Fruit fly (Drosophila melanogaster) whole organism, embryonic: ENCODE measurements around the gene Fdh.
A peak's percentile ranks its signal among the peaks of the same experiment; 100 is the strongest.

Experiments
- Adf1 ChIP-seq: fragments of 200-800 bp; sonication (Bioruptor generic); IDR thresholded peaks from 2 replicates; pipeline ENCODE4 v1.3.6; 2022; ENCODE audit warnings: missing biosample characterization, missing genetic modification characterization
- Asciz ChIP-seq: fragments of 200-800 bp; sonication (Bioruptor generic); optimal IDR thresholded peaks from 2 replicates; lab custom pipeline; 2017; ENCODE audit warnings: missing biosample characterization, mild to moderate bottlenecking, missing genetic modification characterization, missing genetic modification reagents
- Bteb2 ChIP-seq: fragments of 200-800 bp; sonication (Bioruptor generic); optimal IDR thresholded peaks from 2 replicates; lab custom pipeline; 2016; ENCODE audit warnings: missing biosample characterization, missing genetic modification characterization
- CG10543 ChIP-seq: fragments of 200-800 bp; sonication (Bioruptor generic); optimal IDR thresholded peaks from 3 replicates; lab custom pipeline; 2017; ENCODE audit warnings: missing biosample characterization, mild to moderate bottlenecking, missing genetic modification characterization, moderate library complexity
- CG12104 ChIP-seq: fragments of 200-800 bp; sonication (Bioruptor generic); optimal IDR thresholded peaks from 3 replicates; lab custom pipeline; 2016; ENCODE audit warnings: missing biosample characterization, missing genetic modification characterization
- CG12155 ChIP-seq: fragments of 200-800 bp; sonication (Bioruptor generic); optimal IDR thresholded peaks from 3 replicates; lab custom pipeline; 2016; ENCODE audit warnings: missing biosample characterization, missing genetic modification characterization
- CG13775 ChIP-seq: fragments of 200-800 bp; sonication (Bioruptor generic); optimal IDR thresholded peaks from 3 replicates; lab custom pipeline; 2017; ENCODE audit warnings: missing biosample characterization, mild to moderate bottlenecking, missing genetic modification characterization
- CG15479 ChIP-seq: fragments of 200-800 bp; sonication (Bioruptor generic); optimal IDR thresholded peaks from 3 replicates; lab custom pipeline; 2019; ENCODE audit warnings: missing biosample characterization, mild to moderate bottlenecking, missing genetic modification characterization, moderate library complexity
- CG1603 ChIP-seq: fragments of 200-800 bp; sonication (Bioruptor generic); optimal IDR thresholded peaks from 2 replicates; lab custom pipeline; 2019; ENCODE audit warnings: missing biosample characterization, mild to moderate bottlenecking, missing genetic modification characterization, moderate library complexity
- CG18599 ChIP-seq: fragments of 200-800 bp; sonication (Bioruptor generic); optimal IDR thresholded peaks from 3 replicates; lab custom pipeline; 2017; ENCODE audit warnings: missing biosample characterization, missing genetic modification characterization, mild to moderate bottlenecking, moderate library complexity, missing genetic modification reagents
- CG2712 ChIP-seq: fragments of 200-800 bp; optimal IDR thresholded peaks from 3 replicates; lab custom pipeline; 2019; ENCODE audit warnings: missing biosample characterization, mild to moderate bottlenecking, missing genetic modification characterization, moderate library complexity
- CG32767 ChIP-seq: fragments of 200-800 bp; sonication (Bioruptor generic); IDR thresholded peaks from 2 replicates; pipeline ENCODE4 v1.3.6; 2022; ENCODE audit warnings: missing biosample characterization, missing genetic modification characterization
- CG32772 ChIP-seq: fragments of 200-800 bp; sonication (Bioruptor generic); IDR thresholded peaks from 2 replicates; pipeline ENCODE4 v1.3.6; 2022; ENCODE audit warnings: missing biosample characterization, missing genetic modification characterization
- CG34422 ChIP-seq: fragments of 200-800 bp; sonication (Bioruptor generic); IDR thresholded peaks from 3 replicates; pipeline ENCODE4 v1.3.6; 2022; ENCODE audit warnings: missing biosample characterization, missing genetic modification characterization
- CG3847 ChIP-seq: fragments of 200-800 bp; sonication (Bioruptor generic); IDR thresholded peaks from 2 replicates; pipeline ENCODE4 v1.3.6; 2022; ENCODE audit warnings: missing biosample characterization, missing genetic modification characterization
- CG43689 ChIP-seq: fragments of 200-800 bp; sonication (Bioruptor generic); IDR thresholded peaks from 2 replicates; pipeline ENCODE4 v1.3.6; 2022; ENCODE audit warnings: missing biosample characterization, missing genetic modification characterization
- CG4854 ChIP-seq: fragments of 200-800 bp; sonication (Bioruptor generic); optimal IDR thresholded peaks from 2 replicates; lab custom pipeline; 2016; ENCODE audit warnings: missing biosample characterization, missing genetic modification characterization, inconsistent platforms
- HmgZ ChIP-seq: fragments of 200-800 bp; sonication (Bioruptor generic); optimal IDR thresholded peaks from 2 replicates; lab custom pipeline; 2018; ENCODE audit warnings: missing biosample characterization, mild to moderate bottlenecking, missing genetic modification characterization
- Hmr ChIP-seq: fragments of 200-800 bp; sonication (Bioruptor generic); optimal IDR thresholded peaks from 3 replicates; lab custom pipeline; 2017; ENCODE audit warnings: mild to moderate bottlenecking, missing biosample characterization, missing genetic modification reagents, missing genetic modification characterization
- Hmx ChIP-seq: fragments of 200-800 bp; sonication (Bioruptor generic); optimal IDR thresholded peaks from 2 replicates; lab custom pipeline; 2016; ENCODE audit warnings: missing biosample characterization, missing genetic modification characterization
- Jarid2 ChIP-seq: fragments of 200-800 bp; sonication (Bioruptor generic); optimal IDR thresholded peaks from 3 replicates; lab custom pipeline; 2017; ENCODE audit warnings: mild to moderate bottlenecking, missing biosample characterization, missing genetic modification reagents, missing genetic modification characterization
- Meics ChIP-seq: fragments of 200-800 bp; sonication (Bioruptor generic); optimal IDR thresholded peaks from 2 replicates; lab custom pipeline; 2017; ENCODE audit warnings: missing biosample characterization, mild to moderate bottlenecking, missing genetic modification characterization
- Neu2 ChIP-seq: fragments of 200-800 bp; sonication (Bioruptor generic); optimal IDR thresholded peaks from 3 replicates; lab custom pipeline; 2016; ENCODE audit warnings: missing biosample characterization, missing genetic modification characterization, borderline replicate concordance
- Nf-YB ChIP-seq: fragments of 200-800 bp; sonication (Bioruptor generic); optimal IDR thresholded peaks from 3 replicates; lab custom pipeline; 2019; ENCODE audit warnings: missing biosample characterization, mild to moderate bottlenecking, missing genetic modification characterization, moderate library complexity
- NfI ChIP-seq: fragments of 200-800 bp; sonication (Bioruptor generic); optimal IDR thresholded peaks from 3 replicates; lab custom pipeline; 2018; ENCODE audit warnings: missing biosample characterization, mild to moderate bottlenecking, missing genetic modification characterization, moderate library complexity
- Optix ChIP-seq: fragments of 200-800 bp; sonication (Bioruptor generic); IDR thresholded peaks from 3 replicates; pipeline ENCODE4 v1.3.6; 2022; ENCODE audit warnings: missing biosample characterization, missing genetic modification characterization
- Vsx1 ChIP-seq: fragments of 200-800 bp; sonication (Bioruptor generic); optimal IDR thresholded peaks from 2 replicates; lab custom pipeline; 2017; ENCODE audit warnings: missing biosample characterization, mild to moderate bottlenecking, missing genetic modification characterization, missing genetic modification reagents
- Xbp1 ChIP-seq: fragments of 200-800 bp; sonication (Bioruptor generic); optimal IDR thresholded peaks from 3 replicates; lab custom pipeline; 2016; ENCODE audit warnings: missing biosample characterization, mild to moderate bottlenecking, missing genetic modification characterization
- ab ChIP-seq: fragments of 200-800 bp; sonication (Bioruptor generic); optimal IDR thresholded peaks from 2 replicates; lab custom pipeline; 2016; ENCODE audit warnings: missing biosample characterization, missing genetic modification characterization
- ac ChIP-seq: fragments of 200-800 bp; sonication (Bioruptor generic); optimal IDR thresholded peaks from 3 replicates; lab custom pipeline; 2017; ENCODE audit warnings: missing biosample characterization, mild to moderate bottlenecking, missing genetic modification characterization
- caup ChIP-seq: fragments of 200-800 bp; sonication (Bioruptor generic); optimal IDR thresholded peaks from 3 replicates; lab custom pipeline; 2017; ENCODE audit warnings: missing biosample characterization, mild to moderate bottlenecking, missing genetic modification characterization, moderate library complexity; ENCODE audit not compliant: severe bottlenecking
- chif ChIP-seq, 2 experiments: fragments of 200-800 bp; sonication (Bioruptor generic); optimal IDR thresholded peaks; 3 replicates each; lab custom pipeline; 2016; ENCODE audit warnings: missing biosample characterization in 2 of 2, missing genetic modification characterization in 2 of 2
- chn ChIP-seq: fragments of 200-800 bp; sonication (Bioruptor generic); optimal IDR thresholded peaks from 2 replicates; lab custom pipeline; 2016; ENCODE audit warnings: missing biosample characterization, missing genetic modification characterization
- dmrt99B ChIP-seq: fragments of 200-800 bp; sonication (Bioruptor generic); optimal IDR thresholded peaks from 2 replicates; lab custom pipeline; 2018; ENCODE audit warnings: missing biosample characterization, mild to moderate bottlenecking, missing genetic modification characterization, moderate library complexity
- emc ChIP-seq: fragments of 200-800 bp; sonication (Bioruptor generic); optimal IDR thresholded peaks from 2 replicates; lab custom pipeline; 2016; ENCODE audit warnings: missing biosample characterization, missing genetic modification characterization
- fd3F ChIP-seq: fragments of 200-800 bp; sonication (Bioruptor generic); optimal IDR thresholded peaks from 2 replicates; lab custom pipeline; 2018; ENCODE audit warnings: missing biosample characterization, mild to moderate bottlenecking, missing genetic modification characterization, moderate library complexity
- ftz-f1 ChIP-seq: fragments of 200-800 bp; sonication (Bioruptor generic); optimal IDR thresholded peaks from 2 replicates; lab custom pipeline; 2016; ENCODE audit warnings: missing biosample characterization, missing genetic modification characterization
- gem ChIP-seq: fragments of 200-800 bp; sonication (Bioruptor generic); optimal IDR thresholded peaks from 2 replicates; lab custom pipeline; 2019; ENCODE audit warnings: missing biosample characterization, mild to moderate bottlenecking, missing genetic modification characterization, moderate library complexity
- gt ChIP-seq: fragments of 200-800 bp; sonication (Bioruptor generic); IDR thresholded peaks from 2 replicates; pipeline ENCODE4 v1.3.6; 2022; ENCODE audit warnings: missing biosample characterization, missing genetic modification characterization
- hb ChIP-seq: fragments of 200-800 bp; sonication (Bioruptor generic); IDR thresholded peaks from 3 replicates; pipeline ENCODE4 v1.3.6; 2022; ENCODE audit warnings: missing biosample characterization, missing genetic modification characterization; ENCODE audit not compliant: partially characterized antibody
- nau ChIP-seq: fragments of 200-800 bp; sonication (Bioruptor generic); optimal IDR thresholded peaks from 3 replicates; lab custom pipeline; 2017; ENCODE audit warnings: missing biosample characterization, mild to moderate bottlenecking, missing genetic modification characterization, missing genetic modification reagents
- nerfin-2 ChIP-seq: fragments of 200-800 bp; sonication (Bioruptor generic); IDR thresholded peaks from 2 replicates; pipeline ENCODE4 v1.3.6; 2022; ENCODE audit warnings: missing biosample characterization, missing genetic modification characterization; ENCODE audit not compliant: partially characterized antibody
- prd ChIP-seq, 3 experiments: fragments of >200 bp in 2 of 3; fragments of 200-800 bp in 1 of 3; sonication (Bioruptor generic) in 1 of 3; optimal IDR thresholded peaks in 2 of 3; IDR thresholded peaks in 1 of 3; 2 replicates in 2 of 3; 3 replicates in 1 of 3; pipeline versions ENCODE4 v1.3.6 to Lab custom; 2017 to 2022; ENCODE audit warnings: missing biosample characterization in 1 of 3, missing genetic modification characterization in 1 of 3
- ro ChIP-seq: fragments of 200-800 bp; sonication (Bioruptor generic); IDR thresholded peaks from 2 replicates; pipeline ENCODE4 v1.3.6; 2022; ENCODE audit warnings: missing biosample characterization, missing genetic modification characterization
- sob ChIP-seq: fragments of 200-800 bp; sonication (Bioruptor generic); IDR thresholded peaks from 2 replicates; pipeline ENCODE4 v1.3.6; 2022; ENCODE audit warnings: missing biosample characterization, missing genetic modification characterization
- stc ChIP-seq: fragments of 200-800 bp; sonication (Bioruptor generic); IDR thresholded peaks from 2 replicates; pipeline ENCODE4 v1.3.6; 2022; ENCODE audit warnings: missing biosample characterization, missing genetic modification characterization
- trh ChIP-seq: fragments of 200-800 bp; sonication (Bioruptor generic); optimal IDR thresholded peaks from 2 replicates; lab custom pipeline; 2016; ENCODE audit warnings: missing biosample characterization, missing genetic modification characterization
- ttk ChIP-seq: fragments of 200-800 bp; sonication (Bioruptor generic); IDR thresholded peaks from 2 replicates; pipeline ENCODE4 v2.1.2; 2022; ENCODE audit warnings: missing biosample characterization, missing genetic modification characterization
- twi ChIP-seq: fragments of 200-800 bp; optimal IDR thresholded peaks from 2 replicates; lab custom pipeline; 2019; ENCODE audit warnings: missing biosample characterization, mild to moderate bottlenecking, missing genetic modification characterization, moderate library complexity

The Fdh gene

DNA sequence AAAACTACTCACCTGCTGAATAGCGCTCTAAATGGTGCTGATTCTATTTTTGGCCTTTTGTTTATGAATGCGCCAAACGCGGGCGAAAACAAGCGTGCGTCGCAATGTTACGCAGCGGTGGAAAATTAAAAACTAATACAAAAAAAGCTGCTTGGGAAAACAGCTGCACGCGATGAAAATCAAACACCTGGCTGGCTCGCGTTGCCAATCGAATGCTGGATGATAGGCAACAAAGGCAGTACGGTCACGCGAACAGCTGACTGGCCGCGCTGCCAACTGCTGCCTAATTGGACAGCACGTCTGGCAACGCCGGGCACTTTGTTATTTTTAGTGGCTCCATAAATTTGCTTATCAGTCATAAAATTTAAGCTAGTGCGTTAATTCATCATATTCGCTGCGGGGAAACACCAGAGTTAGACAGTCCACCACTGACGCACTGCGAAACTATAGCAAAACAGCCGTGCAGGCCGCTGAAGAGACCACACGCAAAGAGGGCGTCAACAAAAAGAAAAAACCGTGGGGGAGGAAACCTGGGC, 3.7 kb downstream of the Fdh start, which contains the start of the genes SelR and Tsp86D (continued):
- TF ChIP-seq sob (peak; percentile 41; the same call in 1 of the 2 replicates), fd3F (GFP tag; lab: Kevin White, UChicago) (no peak), nerfin-2 (GFP tag; lab: Robert Waterston, UW) (no peak), emc (no peak), Hmx (GFP tag; lab: Kevin White, UChicago) (no peak), CG32772 (no peak), CG32767 (GFP tag; lab: Robert Waterston, UW) (peak; percentile 45; the same call in 1 of the 2 replicates), nau (GFP tag; lab: Kevin White, UChicago) (peak; percentile 89), Neu2 (GFP tag; lab: Kevin White, UChicago) (no peak), Asciz (peak; percentile 1), CG3847 (GFP tag; lab: Robert Waterston, UW) (peak; percentile 77), CG12155 (GFP tag; lab: Kevin White, UChicago) (no peak), trh (GFP tag; lab: Kevin White, UChicago) (no peak), Meics (peak; percentile 37), HmgZ (tag; lab: Kevin White, UChicago) (peak; percentile 71), gem (tag; lab: Kevin White, UChicago) (no peak), Optix (GFP tag; lab: Robert Waterston, UW) (0 out of 3 replicates have a peak, but pooled peaks have one; percentile 33), chif (GFP tag; optimal IDR thresholded peaks at IDR 0.05; lab: Kevin White, UChicago) (no peak), CG18599 (peak; percentile 18), Hmr (GFP tag; lab: Kevin White, UChicago) (peak; percentile 67), Bteb2 (GFP tag; lab: Kevin White, UChicago) (no peak), Nf-YB (GFP tag; lab: Kevin White, UChicago) (peak; percentile 7), CG34422 (peak; percentile 70; the same call in 1 of the 3 replicates), ro (GFP tag; lab: Robert Waterston, UW) (no peak), gt (GFP tag; lab: Robert Waterston, UW) (no peak), Xbp1 (no peak), CG2712 (tag; lab: Kevin White, UChicago) (peak; percentile 58), CG43689 (no peak), CG13775 (GFP tag; lab: Kevin White, UChicago) (peak; percentile 6), dmrt99B (tag; lab: Kevin White, UChicago) (peak; percentile 1), stc (GFP tag; lab: Robert Waterston, UW) (no peak), Vsx1 (peak; percentile 94), ac (GFP tag; lab: Kevin White, UChicago) (peak; percentile 48), Jarid2 (peak; percentile 47), CG10543 (GFP tag; lab: Kevin White, UChicago) (peak; percentile 67), ttk (GFP tag; lab: Robert Waterston, UW) (0 out of 2 replicates have a peak, but pooled peaks have one; percentile 17), CG1603 (peak; percentile 69), ftz-f1 (GFP tag; lab: Kevin White, UChicago) (peak; percentile 87), Adf1 (GFP tag; lab: Robert Waterston, UW) (peak; percentile 26; the same call in 1 of the 2 replicates), prd (optimal IDR thresholded peaks at IDR 0.05; lab: Kevin White, UChicago) (no peak), prd (GFP tag; IDR thresholded peaks at IDR 0.05; lab: Robert Waterston, UW) (no peak), NfI (GFP tag; lab: Kevin White, UChicago) (peak; percentile 25), CG15479 (no peak), CG12104 (GFP tag; lab: Kevin White, UChicago) (peak; percentile 48), caup (peak; percentile 42), hb (GFP tag; lab: Robert Waterston, UW) (0 out of 3 replicates have a peak, but pooled peaks have one; percentile 28), chn (no peak), twi (tag; lab: Kevin White, UChicago) (no peak), CG4854 (peak; percentile 99), ab (no peak)
